Worm (Caenorhabditis elegans): ENCODE results near the gene K09D9.3.

DNA sequence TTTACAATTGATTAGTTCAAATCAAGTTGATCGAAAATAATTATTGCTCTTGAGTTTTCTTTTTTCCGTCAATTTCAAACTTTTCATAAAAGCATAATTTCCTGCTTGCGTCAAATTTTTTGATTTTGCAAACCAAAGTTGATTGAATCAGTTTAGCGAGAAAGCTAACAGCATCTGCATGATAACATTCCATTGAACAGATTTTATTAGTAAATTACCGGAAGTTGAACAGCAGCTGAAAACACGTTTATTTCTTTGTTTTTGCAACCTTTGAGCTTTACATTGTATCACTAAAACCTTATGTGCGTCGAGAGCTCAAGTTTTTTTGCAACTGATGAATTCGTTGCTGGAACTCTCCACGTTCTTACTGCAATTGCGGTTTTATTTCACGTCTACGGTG is 28.3 kb downstream of the K09D9.3 start, which contains the start of gene srh-169:
- TF ChIP-seq Y75B8A.6 (GFP tag; IDR thresholded peaks at IDR 0.05) (no peak), snpc-4 (tag; optimal IDR thresholded peaks at IDR 0.05) (no peak), ama-1 (optimal IDR thresholded peaks at IDR 0.05) (no peak), nhr-28 (tag; optimal IDR thresholded peaks at IDR 0.05) (no peak), ceh-32 (tag; optimal IDR thresholded peaks at IDR 0.05; ENCODE audit: poor library complexity) (no peak), ces-1 (GFP tag; optimal IDR thresholded peaks at IDR 0.05) (no peak), lin-13 (GFP tag; optimal IDR thresholded peaks at IDR 0.05) (no peak), hlh-11 (tag; optimal IDR thresholded peaks at IDR 0.05) (no peak), unc-62 (GFP tag; optimal IDR thresholded peaks at IDR 0.05 in 1 of 2) (peak in 1 of 2 experiments; percentile 58), unc-62 (tag; optimal IDR thresholded peaks at IDR 0.05) (no peak)
